Fruit fly (Drosophila melanogaster) Kc167 (cell line): Measurements from ENCODE around the gene 2mit.

ENCODE experiments used
- Sin3A ChIP-seq: fragments of >200 bp; optimal IDR thresholded peaks from 2 replicates; lab custom pipeline; 2018; ENCODE audit warnings: missing external identifiers
- h ChIP-seq: fragments of >200 bp; optimal IDR thresholded peaks from 3 replicates; lab custom pipeline; 2018; ENCODE audit warnings: missing external identifiers

DNA sequence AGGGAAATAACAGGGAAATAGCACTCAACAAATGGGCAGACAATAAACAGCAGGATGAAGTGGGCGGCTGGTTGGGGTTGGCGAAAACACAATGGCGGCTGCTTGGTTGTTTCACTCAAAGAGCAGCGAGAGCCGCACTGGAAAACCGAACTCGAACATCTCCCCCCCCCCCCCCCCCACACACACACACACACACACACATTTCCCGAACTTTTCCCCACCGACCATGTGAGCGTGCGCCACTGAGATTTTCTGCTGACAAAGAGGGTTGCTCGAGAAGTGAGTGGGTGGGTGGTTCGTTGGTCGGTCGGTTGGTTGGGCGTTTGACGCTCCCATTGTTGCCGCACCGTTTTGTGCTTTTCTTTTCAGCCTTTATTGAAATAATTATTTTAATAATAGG, 82.3 kb downstream of the 2mit start:
- TF ChIP-seq h (lab: Kevin White, UChicago) = no peak
- TF ChIP-seq Sin3A = no peak
